Fruit fly (Drosophila melanogaster): ENCODE measurements around the gene CG6333.

Gene CG6333

dm6 chr3L:17506830-17507229, 20.8 kb upstream of the CG6333 start:
- no peak for TF ChIP-seq pan (optimal IDR thresholded peaks at IDR 0.05)
- TF ChIP-seq CG8478 (optimal IDR thresholded peaks at IDR 0.05) = no peak
- TF ChIP-seq EcR (GFP tag; optimal IDR thresholded peaks at IDR 0.05) = no peak
- no peak for TF ChIP-seq Dll (optimal IDR thresholded peaks at IDR 0.05)
- TF ChIP-seq usp (GFP tag; optimal IDR thresholded peaks at IDR 0.05) = no peak
- no peak for TF ChIP-seq psq (optimal IDR thresholded peaks at IDR 0.05)

dm6 chr3L:17506005-17506760, 20.2 kb upstream of the CG6333 start:
- TF ChIP-seq EcR (GFP tag; optimal IDR thresholded peaks at IDR 0.05) = no peak
- no peak for TF ChIP-seq CG8478 (optimal IDR thresholded peaks at IDR 0.05)
- TF ChIP-seq Dll (optimal IDR thresholded peaks at IDR 0.05) = no peak
- no peak for TF ChIP-seq pan (optimal IDR thresholded peaks at IDR 0.05)
- no peak for TF ChIP-seq psq (optimal IDR thresholded peaks at IDR 0.05)
- TF ChIP-seq usp (GFP tag; optimal IDR thresholded peaks at IDR 0.05) = no peak

DNA sequence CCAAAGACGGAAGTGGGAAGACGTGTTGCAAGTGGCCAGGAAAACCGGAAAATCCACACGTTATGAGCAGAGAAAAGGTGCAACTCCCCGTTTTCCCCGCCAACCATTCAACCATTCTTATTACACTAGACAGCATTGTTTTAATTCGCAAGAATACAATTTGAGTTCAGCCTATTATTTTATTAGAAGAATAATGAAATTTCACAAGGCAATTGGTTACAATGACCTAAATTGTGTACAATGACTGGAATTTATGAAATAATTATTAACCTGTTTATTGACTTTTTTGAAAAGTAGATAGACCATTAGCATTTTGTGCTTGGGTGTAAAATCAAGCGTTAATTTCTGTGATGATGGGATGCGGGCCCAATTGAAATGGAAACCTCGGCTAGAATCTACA, 18.5 kb upstream of the CG6333 start:
- TF ChIP-seq usp (GFP tag; optimal IDR thresholded peaks at IDR 0.05) (no peak), EcR (GFP tag; optimal IDR thresholded peaks at IDR 0.05) (no peak), pan (optimal IDR thresholded peaks at IDR 0.05) (no peak), psq (optimal IDR thresholded peaks at IDR 0.05) (no peak), CG8478 (optimal IDR thresholded peaks at IDR 0.05) (no peak)

DNA sequence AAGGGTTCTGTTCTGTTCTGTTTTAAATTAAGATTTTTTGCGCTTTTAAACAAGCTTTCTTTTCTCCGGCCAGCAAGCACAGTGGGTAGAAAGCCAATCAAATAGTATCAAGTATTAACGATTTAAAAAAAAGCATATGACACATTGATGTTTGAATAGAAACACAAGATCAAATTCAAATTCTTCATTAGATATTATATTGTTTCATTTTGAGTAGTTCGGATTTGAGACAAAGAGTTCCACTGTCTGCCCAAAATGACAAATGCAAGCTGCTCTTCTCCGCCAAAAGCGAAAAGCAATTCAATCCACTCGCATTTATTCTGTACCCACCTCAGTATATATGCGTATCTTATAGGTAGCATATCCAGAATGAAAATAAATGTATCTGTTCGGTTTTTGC, 16.2 kb upstream of the CG6333 start:
- TF ChIP-seq psq (optimal IDR thresholded peaks at IDR 0.05) = no peak
- TF ChIP-seq EcR (GFP tag; optimal IDR thresholded peaks at IDR 0.05) = no peak
- no peak for TF ChIP-seq usp (GFP tag; optimal IDR thresholded peaks at IDR 0.05)
- TF ChIP-seq CG8478 (optimal IDR thresholded peaks at IDR 0.05) = no peak
- no peak for TF ChIP-seq Dll (optimal IDR thresholded peaks at IDR 0.05)
- no peak for TF ChIP-seq pan (optimal IDR thresholded peaks at IDR 0.05)

DNA sequence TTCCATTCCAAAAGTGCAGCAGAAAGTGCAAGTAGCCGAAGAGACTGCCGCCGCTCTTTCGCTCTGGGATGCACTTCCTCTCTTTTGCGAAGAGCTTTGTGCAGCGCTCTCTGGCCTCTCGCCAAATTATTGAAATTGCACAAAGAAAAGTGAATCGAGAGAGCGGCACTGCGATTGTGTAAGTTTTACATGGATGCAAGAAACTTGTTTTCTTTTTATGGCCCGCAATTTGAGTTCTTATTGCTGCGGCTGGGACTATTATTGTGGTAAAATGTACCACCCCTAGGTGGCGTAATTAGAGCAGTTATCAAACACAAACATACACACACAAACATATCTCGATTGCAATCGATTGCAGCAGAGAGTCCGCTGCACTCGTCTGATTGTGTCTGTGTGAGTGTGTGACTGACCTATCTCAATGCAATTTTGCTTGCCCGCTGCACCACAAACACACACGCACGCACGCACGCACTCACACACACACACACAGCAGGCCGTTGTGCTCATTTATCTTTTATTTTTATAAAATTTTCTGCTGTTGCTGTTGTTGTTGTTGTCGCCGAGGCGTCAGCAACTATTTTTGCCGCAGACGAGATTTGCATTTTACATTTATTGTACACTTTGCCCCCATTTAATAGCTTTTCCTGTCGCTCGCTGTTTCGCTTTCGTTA, 14.4 kb upstream of the CG6333 start:
- TF ChIP-seq psq (optimal IDR thresholded peaks at IDR 0.05) (no peak), EcR (GFP tag; optimal IDR thresholded peaks at IDR 0.05) (peak in 1 of 2 experiments; percentile 87)

dm6 chr3L:17498952-17499710, 13.1 kb upstream of the CG6333 start:
- TF ChIP-seq usp (GFP tag; optimal IDR thresholded peaks at IDR 0.05) (no peak), EcR (GFP tag; optimal IDR thresholded peaks at IDR 0.05) (peak in 1 of 2 experiments; percentile 88)

DNA sequence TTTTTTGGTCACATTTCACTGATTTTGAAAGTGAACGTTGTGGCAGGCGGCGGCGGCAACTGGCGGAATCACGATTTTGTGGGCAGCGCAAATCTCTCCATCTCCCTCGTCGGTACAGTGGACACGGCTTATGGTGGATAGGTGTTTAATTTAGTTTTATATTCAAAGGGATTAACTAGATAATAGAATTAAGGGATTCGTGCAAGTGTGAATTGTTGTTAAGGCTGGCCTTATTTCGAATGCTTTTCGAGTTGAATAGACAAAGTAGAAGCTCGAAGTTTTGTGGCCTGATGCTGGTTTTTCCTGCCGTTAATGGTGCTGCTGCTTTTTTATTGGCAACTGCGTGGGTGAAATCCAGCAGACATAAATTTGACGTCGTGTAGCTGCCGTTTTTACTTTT, 11.9 kb upstream of the CG6333 start:
- TF ChIP-seq EcR (GFP tag; optimal IDR thresholded peaks at IDR 0.05) (no peak), pan (optimal IDR thresholded peaks at IDR 0.05) (no peak), usp (GFP tag; optimal IDR thresholded peaks at IDR 0.05) (no peak), psq (optimal IDR thresholded peaks at IDR 0.05) (no peak), CG8478 (optimal IDR thresholded peaks at IDR 0.05) (no peak), Dll (optimal IDR thresholded peaks at IDR 0.05) (no peak)

DNA sequence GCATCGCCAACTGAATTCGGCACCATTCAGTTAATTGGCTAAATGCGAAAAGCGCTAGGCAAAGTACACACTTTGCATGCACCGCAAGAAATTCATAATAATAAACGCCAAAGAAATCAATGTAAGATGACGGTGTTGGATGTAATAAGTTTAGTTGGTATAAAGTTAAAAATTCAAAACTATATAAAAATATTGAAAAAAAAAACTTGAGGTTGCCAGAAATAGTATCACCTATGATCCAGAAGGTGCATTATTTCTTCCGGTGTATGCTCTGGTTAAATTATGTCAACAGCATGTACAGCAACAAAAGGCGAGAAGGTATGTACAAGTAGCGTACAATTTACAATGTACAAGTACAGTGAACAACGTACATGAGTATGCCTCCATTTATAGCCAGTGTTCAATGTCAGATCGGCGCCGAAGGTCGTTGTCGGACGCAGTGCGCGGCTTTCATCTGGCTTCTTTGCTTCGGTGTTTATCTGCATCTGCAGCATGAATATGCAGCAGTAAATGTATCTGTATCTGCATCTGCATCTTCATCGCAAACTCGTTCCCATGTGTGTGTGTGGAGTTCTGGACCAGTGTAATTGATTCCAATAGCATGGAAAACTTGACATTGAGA, 11.0 kb upstream of the CG6333 start:
- TF ChIP-seq pan (optimal IDR thresholded peaks at IDR 0.05) = no peak
- TF ChIP-seq EcR (GFP tag; optimal IDR thresholded peaks at IDR 0.05) = no peak
- no peak for TF ChIP-seq Dll (optimal IDR thresholded peaks at IDR 0.05)
- no peak for TF ChIP-seq CG8478 (optimal IDR thresholded peaks at IDR 0.05)
- no peak for TF ChIP-seq usp (GFP tag; optimal IDR thresholded peaks at IDR 0.05)
- no peak for TF ChIP-seq psq (optimal IDR thresholded peaks at IDR 0.05)

- no peak for TF ChIP-seq pan (optimal IDR thresholded peaks at IDR 0.05)
- no peak for TF ChIP-seq psq (optimal IDR thresholded peaks at IDR 0.05)
- TF ChIP-seq usp (GFP tag; optimal IDR thresholded peaks at IDR 0.05) = no peak
- no peak for TF ChIP-seq CG8478 (optimal IDR thresholded peaks at IDR 0.05)
- no peak for TF ChIP-seq Dll (optimal IDR thresholded peaks at IDR 0.05)
- no peak for TF ChIP-seq EcR (GFP tag; optimal IDR thresholded peaks at IDR 0.05)
Observed at dm6 chr3L:17496012-17496411, 10.0 kb upstream of the CG6333 start.

DNA sequence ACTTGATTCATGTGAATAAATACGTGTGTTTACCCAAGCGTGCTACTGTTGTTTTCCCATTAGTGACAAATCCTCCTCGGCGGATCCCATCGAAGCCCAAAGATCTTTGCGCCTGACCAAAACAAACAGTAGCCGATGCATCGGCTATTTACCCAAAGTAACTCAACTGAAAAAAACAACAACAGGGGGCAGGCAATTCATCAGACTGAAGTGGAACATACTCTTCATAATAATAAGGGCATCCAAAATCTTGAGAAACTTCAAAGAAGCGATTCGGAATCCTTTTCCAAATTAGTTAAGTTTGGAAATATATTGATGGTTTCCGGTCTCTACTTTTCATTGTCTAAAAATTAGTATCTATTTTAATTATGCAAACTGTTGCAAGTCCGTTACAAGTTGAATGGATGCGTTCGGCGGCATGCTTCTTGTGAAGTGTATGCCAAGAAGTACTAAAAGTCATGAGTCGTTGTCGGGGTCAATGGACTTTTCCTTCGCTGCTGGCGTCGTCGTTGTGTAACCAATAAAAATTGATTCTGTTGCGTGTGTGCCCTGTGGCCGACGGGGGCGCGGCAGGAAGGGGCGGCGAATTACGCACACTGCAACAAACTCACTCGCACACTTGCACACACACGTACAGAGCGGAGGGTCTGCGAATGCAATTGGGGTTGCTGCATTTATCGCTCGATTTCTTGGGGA, 9.4 kb upstream of the CG6333 start:
- TF ChIP-seq usp (GFP tag; optimal IDR thresholded peaks at IDR 0.05) = no peak
- TF ChIP-seq psq (optimal IDR thresholded peaks at IDR 0.05) = no peak
- no peak for TF ChIP-seq CG8478 (optimal IDR thresholded peaks at IDR 0.05)
- TF ChIP-seq pan (optimal IDR thresholded peaks at IDR 0.05) = no peak
- TF ChIP-seq Dll (optimal IDR thresholded peaks at IDR 0.05) = peak; percentile 19
- peak; percentile 56 to 81 for TF ChIP-seq EcR (GFP tag; optimal IDR thresholded peaks at IDR 0.05)

DNA sequence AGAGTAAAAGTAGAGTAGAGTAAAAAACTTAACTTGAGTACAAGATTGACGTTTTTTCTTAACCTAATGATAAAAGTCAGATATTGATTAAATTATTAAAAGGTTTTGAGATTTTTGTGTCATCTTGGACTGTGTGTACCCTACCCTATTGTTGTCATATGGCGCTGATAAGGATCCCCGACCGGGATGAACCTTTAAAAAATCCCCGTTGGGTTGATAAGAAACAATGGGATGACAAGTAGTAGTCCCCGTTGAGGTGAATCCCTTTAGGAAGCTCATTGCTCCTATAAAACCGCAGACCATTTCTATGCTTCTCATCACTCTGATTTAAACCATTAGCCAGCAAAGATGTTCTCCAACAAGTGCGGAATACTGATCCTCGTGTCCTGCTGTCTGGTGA, 8.5 kb upstream of the CG6333 start, which contains the start of gene edin:
TSS of gene edin (plus strand) at position 340 of the 400 bp plus-strand sequence.
- TF ChIP-seq CG8478 (optimal IDR thresholded peaks at IDR 0.05) (no peak), Dll (optimal IDR thresholded peaks at IDR 0.05) (no peak), usp (GFP tag; optimal IDR thresholded peaks at IDR 0.05) (no peak), psq (optimal IDR thresholded peaks at IDR 0.05) (no peak), EcR (GFP tag; optimal IDR thresholded peaks at IDR 0.05) (no peak), pan (optimal IDR thresholded peaks at IDR 0.05) (no peak)

Measured in whole organism.